Worm (Caenorhabditis elegans) whole organism, L3 larva: Measurements from ENCODE around the gene par-4.

Experiments
- ZK546.5 ChIP-seq: sonication (generic microtip); optimal IDR thresholded peaks from 2 replicates; lab custom pipeline; 2017; ENCODE audit warnings: missing biosample characterization, missing genetic modification characterization
- ama-1 ChIP-seq: fragments of 150-350 bp; optimal IDR thresholded peaks from 2 replicates; lab custom pipeline; 2018
- elt-1 ChIP-seq: fragments of 150-350 bp; optimal IDR thresholded peaks from 2 replicates; lab custom pipeline; 2014; ENCODE audit warnings: missing biosample characterization, missing genetic modification characterization
- fos-1 ChIP-seq: fragments of 150-350 bp; optimal IDR thresholded peaks from 2 replicates; lab custom pipeline; 2014; ENCODE audit warnings: missing biosample characterization, missing genetic modification characterization
- jun-1 ChIP-seq: fragments of 150-350 bp; optimal IDR thresholded peaks from 2 replicates; lab custom pipeline; 2014; ENCODE audit warnings: missing biosample characterization, missing genetic modification reagents, missing genetic modification characterization
- lin-15B ChIP-seq: fragments of 150-350 bp; optimal IDR thresholded peaks from 2 replicates; lab custom pipeline; 2014; ENCODE audit warnings: missing biosample characterization, missing genetic modification characterization
- lin-39 ChIP-seq: fragments of 150-350 bp; optimal IDR thresholded peaks from 2 replicates; lab custom pipeline; 2018; ENCODE audit warnings: missing biosample characterization, missing genetic modification reagents, missing genetic modification characterization
- nhr-12 ChIP-seq: fragments of 150-350 bp; optimal IDR thresholded peaks from 2 replicates; lab custom pipeline; 2014; ENCODE audit warnings: missing biosample characterization, missing genetic modification characterization
- nhr-23 ChIP-seq: fragments of 150-350 bp; optimal IDR thresholded peaks from 2 replicates; lab custom pipeline; 2014; ENCODE audit warnings: missing biosample characterization, missing genetic modification reagents, missing genetic modification characterization
- pha-4 ChIP-seq: fragments of 150-350 bp; optimal IDR thresholded peaks from 2 replicates; lab custom pipeline; 2014; ENCODE audit warnings: missing biosample characterization, missing genetic modification reagents, missing genetic modification characterization
- unc-39 ChIP-seq: sonication (generic microtip); optimal IDR thresholded peaks from 4 replicates; lab custom pipeline; 2017; ENCODE audit warnings: missing biosample characterization, missing genetic modification characterization
- unc-62 ChIP-seq: fragments of 150-350 bp; sonication (generic microtip); optimal IDR thresholded peaks from 4 replicates; lab custom pipeline; 2014; ENCODE audit warnings: missing biosample characterization, missing genetic modification reagents, missing genetic modification characterization
- zag-1 ChIP-seq: fragments of 150-350 bp; optimal IDR thresholded peaks from 2 replicates; lab custom pipeline; 2014; ENCODE audit warnings: missing biosample characterization, missing genetic modification characterization
- ztf-11 ChIP-seq: fragments of 150-350 bp; optimal IDR thresholded peaks from 2 replicates; lab custom pipeline; 2014; ENCODE audit warnings: missing biosample characterization, missing genetic modification characterization

DNA sequence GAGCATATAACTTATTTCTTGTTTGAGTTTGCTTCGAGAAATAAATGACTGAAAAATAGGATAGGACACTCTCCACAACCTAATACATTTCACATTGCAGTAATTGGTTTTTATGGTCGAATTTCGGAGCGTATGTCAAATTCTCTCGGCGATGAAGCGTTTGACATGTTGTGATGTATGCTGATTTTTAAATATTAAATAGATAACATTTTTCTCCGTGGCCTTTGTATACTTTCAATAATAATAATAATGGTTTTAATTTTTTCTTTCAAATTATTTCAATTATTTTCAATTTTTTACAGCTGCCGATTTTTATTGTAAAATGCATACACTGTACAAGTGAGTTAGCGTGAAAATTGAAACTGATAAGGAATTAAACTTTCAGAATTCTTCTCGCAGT is 47.6 kb downstream of the par-4 start, which contains the start of gene C14A6.3:
- TF ChIP-seq ztf-11 (tag; lab: Kevin White, UChicago) = no peak
- no peak for TF ChIP-seq ama-1 (lab: Kevin White, UChicago)
- TF ChIP-seq jun-1 (tag; lab: Kevin White, UChicago) = no peak
- TF ChIP-seq unc-62 (GFP tag; lab: Kevin White, UChicago) = no peak
- TF ChIP-seq elt-1 (tag; lab: Kevin White, UChicago) = no peak
- TF ChIP-seq nhr-23 = no peak
- no peak for TF ChIP-seq lin-15B (tag; lab: Kevin White, UChicago)
- TF ChIP-seq fos-1 (tag; lab: Kevin White, UChicago) = no peak
- TF ChIP-seq pha-4 (tag; lab: Kevin White, UChicago) = no peak
- no peak for TF ChIP-seq unc-39 (tag; lab: Kevin White, UChicago)
- no peak for TF ChIP-seq ZK546.5
- no peak for TF ChIP-seq lin-39 (tag; lab: Kevin White, UChicago)
- no peak for TF ChIP-seq zag-1
- no peak for TF ChIP-seq nhr-12 (tag; lab: Kevin White, UChicago)
